Worm (Caenorhabditis elegans) whole organism, L4 larva: ENCODE results near the gene acl-5.

Source experiments
- F26F4.8 ChIP-seq: fragments of 200-800 bp; sonication (Bioruptor generic); conservative IDR thresholded peaks from 2 replicates; pipeline ENCODE4 v1.3.6; 2022; ENCODE audit warnings: missing genetic modification characterization, missing compliant biosample characterization
- F37D6.2 ChIP-seq: sonication (generic microtip); optimal IDR thresholded peaks from 2 replicates; lab custom pipeline; 2016; ENCODE audit warnings: mild to moderate bottlenecking, missing genetic modification characterization, missing compliant biosample characterization
- F44E2.7 ChIP-seq: fragments of 200-800 bp; sonication (Bioruptor generic); IDR thresholded peaks from 2 replicates; pipeline ENCODE4 v2.1.2; 2022; ENCODE audit warnings: missing genetic modification characterization, missing compliant biosample characterization
- R02D3.7 ChIP-seq: fragments of 150-350 bp; sonication (generic microtip); optimal IDR thresholded peaks from 3 replicates; lab custom pipeline; 2014; ENCODE audit warnings: missing biosample characterization, missing genetic modification characterization
- T20F7.1 ChIP-seq: fragments of 200-800 bp; sonication (Bioruptor generic); optimal IDR thresholded peaks from 2 replicates; lab custom pipeline; 2018; ENCODE audit warnings: mild to moderate bottlenecking, missing genetic modification characterization, missing compliant biosample characterization
- Y105C5A.15 ChIP-seq: fragments of 200-800 bp; sonication (Bioruptor generic); IDR thresholded peaks from 2 replicates; pipeline ENCODE4 v1.3.6; 2022; ENCODE audit warnings: missing genetic modification characterization, missing compliant biosample characterization
- Y5F2A.4 ChIP-seq: fragments of 200-800 bp; sonication (Bioruptor generic); optimal IDR thresholded peaks from 2 replicates; lab custom pipeline; 2018; ENCODE audit warnings: mild to moderate bottlenecking, missing genetic modification characterization, missing compliant biosample characterization
- ZK337.2 ChIP-seq: fragments of 200-800 bp; sonication (Bioruptor generic); IDR thresholded peaks from 2 replicates; pipeline ENCODE4 v1.3.6; 2022; ENCODE audit warnings: missing genetic modification reagents, missing genetic modification characterization, missing compliant biosample characterization
- ZK546.5 ChIP-seq, 2 experiments: sonication (generic microtip); optimal IDR thresholded peaks; 2 replicates each; lab custom pipeline; 2017; ENCODE audit warnings: missing biosample characterization in 2 of 2, missing genetic modification characterization in 2 of 2
- aha-1 ChIP-seq: fragments of 150-350 bp; peaks from one replicate; lab custom pipeline; 2014; ENCODE audit warnings: missing biosample characterization, missing genetic modification characterization
- aly-2 ChIP-seq: sonication (generic microtip); optimal IDR thresholded peaks from 2 replicates; lab custom pipeline; 2018; ENCODE audit warnings: missing biosample characterization, missing genetic modification characterization
- arid-1 ChIP-seq: fragments of 200-800 bp; sonication (Bioruptor generic); conservative IDR thresholded peaks from 2 replicates; pipeline ENCODE4 v1.3.6; 2022; ENCODE audit warnings: missing genetic modification reagents, missing genetic modification characterization, missing compliant biosample characterization
- ceh-28 ChIP-seq: fragments of 150-350 bp; optimal IDR thresholded peaks from 2 replicates; lab custom pipeline; 2014; ENCODE audit warnings: missing biosample characterization, missing genetic modification reagents, missing genetic modification characterization
- ceh-44 ChIP-seq: fragments of 200-800 bp; sonication (Bioruptor generic); IDR thresholded peaks from 2 replicates; pipeline ENCODE4 v1.3.6; 2022; ENCODE audit warnings: missing genetic modification reagents, missing genetic modification characterization, missing compliant biosample characterization
- ceh-62 ChIP-seq: sonication (generic microtip); optimal IDR thresholded peaks from 2 replicates; lab custom pipeline; 2017; ENCODE audit warnings: missing biosample characterization, missing genetic modification characterization
- ces-1 ChIP-seq: fragments of 150-350 bp; sonication (generic microtip); optimal IDR thresholded peaks from 4 replicates; lab custom pipeline; 2014; ENCODE audit warnings: missing biosample characterization, missing genetic modification reagents, missing genetic modification characterization
- cey-2 ChIP-seq: sonication (generic microtip); optimal IDR thresholded peaks from 3 replicates; lab custom pipeline; 2017; ENCODE audit warnings: missing genetic modification characterization, mild to moderate bottlenecking, missing compliant biosample characterization, antibody characterized with exemption, borderline replicate concordance; ENCODE audit not compliant: insufficient read depth
- ctbp-1 ChIP-seq: fragments of 200-800 bp; sonication (Bioruptor generic); IDR thresholded peaks from 2 replicates; pipeline ENCODE4 v1.3.6; 2022; ENCODE audit warnings: missing genetic modification reagents, missing genetic modification characterization, missing compliant biosample characterization
- daf-16 ChIP-seq, 3 experiments: sonication (generic microtip); optimal IDR thresholded peaks; 2 replicates each; lab custom pipeline; 2016 to 2017; ENCODE audit warnings: missing genetic modification characterization in 3 of 3, missing genetic modification reagents in 3 of 3, mild to moderate bottlenecking in 2 of 3, missing compliant biosample characterization in 2 of 3, missing biosample characterization in 1 of 3, moderate library complexity in 1 of 3
- dmd-6 ChIP-seq: fragments of 200-800 bp; sonication (Bioruptor generic); IDR thresholded peaks from 2 replicates; pipeline ENCODE4 v1.3.6; 2022; ENCODE audit warnings: missing genetic modification reagents, missing genetic modification characterization, missing compliant biosample characterization
- dmd-8 ChIP-seq: fragments of 200-800 bp; sonication (Bioruptor generic); IDR thresholded peaks from 2 replicates; pipeline ENCODE4 v1.3.6; 2022; ENCODE audit warnings: missing genetic modification characterization, missing compliant biosample characterization
- fos-1 ChIP-seq: fragments of 150-350 bp; optimal IDR thresholded peaks from 2 replicates; lab custom pipeline; 2014; ENCODE audit warnings: missing biosample characterization, missing genetic modification characterization
- gei-8 ChIP-seq: fragments of 200-800 bp; sonication (Bioruptor generic); optimal IDR thresholded peaks from 2 replicates; lab custom pipeline; 2018; ENCODE audit warnings: mild to moderate bottlenecking, missing genetic modification characterization, missing compliant biosample characterization
- hlh-11 ChIP-seq: fragments of 200-800 bp; sonication (Bioruptor generic); optimal IDR thresholded peaks from 2 replicates; lab custom pipeline; 2018; ENCODE audit warnings: mild to moderate bottlenecking, missing genetic modification characterization, missing compliant biosample characterization
- lin-15B ChIP-seq: fragments of 150-350 bp; sonication (generic microtip); optimal IDR thresholded peaks from 3 replicates; lab custom pipeline; 2014; ENCODE audit warnings: missing biosample characterization, missing genetic modification characterization
- lin-39 ChIP-seq: fragments of 150-350 bp; optimal IDR thresholded peaks from 2 replicates; lab custom pipeline; 2014; ENCODE audit warnings: missing biosample characterization, missing genetic modification reagents, missing genetic modification characterization
- lir-3 ChIP-seq: sonication (generic microtip); optimal IDR thresholded peaks from 2 replicates; lab custom pipeline; 2016; ENCODE audit warnings: mild to moderate bottlenecking, missing genetic modification characterization, missing compliant biosample characterization
- lsy-2 ChIP-seq, 2 experiments: fragments of 150-350 bp in 1 of 2; sonication (generic microtip) in 1 of 2; optimal IDR thresholded peaks; 2 replicates each; lab custom pipeline; 2014 to 2017; ENCODE audit warnings: missing biosample characterization in 2 of 2, missing genetic modification characterization in 2 of 2
- mdt-29 ChIP-seq: fragments of 200-800 bp; sonication (Bioruptor generic); IDR thresholded peaks from 2 replicates; pipeline ENCODE4 v1.3.6; 2022; ENCODE audit warnings: missing genetic modification reagents, missing genetic modification characterization, missing compliant biosample characterization
- mes-2 ChIP-seq: sonication (generic microtip); optimal IDR thresholded peaks from 2 replicates; lab custom pipeline; 2016; ENCODE audit warnings: missing genotype, mild to moderate bottlenecking, missing genetic modification characterization, missing compliant biosample characterization; ENCODE audit not compliant: poor library complexity, severe bottlenecking
- mxl-3 ChIP-seq: fragments of 200-800 bp; sonication (Bioruptor generic); optimal IDR thresholded peaks from 2 replicates; lab custom pipeline; 2018; ENCODE audit warnings: mild to moderate bottlenecking, missing genetic modification characterization, missing compliant biosample characterization
- nhr-102 ChIP-seq: sonication (generic microtip); optimal IDR thresholded peaks from 2 replicates; lab custom pipeline; 2016; ENCODE audit warnings: mild to moderate bottlenecking, missing genetic modification characterization, moderate library complexity, missing compliant biosample characterization
- nhr-111 ChIP-seq: fragments of 200-800 bp; sonication (Bioruptor generic); optimal IDR thresholded peaks from 2 replicates; lab custom pipeline; 2018; ENCODE audit warnings: mild to moderate bottlenecking, missing genetic modification characterization, missing compliant biosample characterization
- nhr-237 ChIP-seq: sonication (generic microtip); optimal IDR thresholded peaks from 2 replicates; lab custom pipeline; 2017; ENCODE audit warnings: missing biosample characterization, missing genetic modification characterization
- nhr-25 ChIP-seq: sonication (generic microtip); optimal IDR thresholded peaks from 2 replicates; lab custom pipeline; 2017; ENCODE audit warnings: missing genetic modification characterization, mild to moderate bottlenecking, missing compliant biosample characterization, antibody characterized with exemption, moderate library complexity, borderline replicate concordance; ENCODE audit not compliant: insufficient read depth
- nhr-28 ChIP-seq: fragments of 150-350 bp; optimal IDR thresholded peaks from 2 replicates; lab custom pipeline; 2014; ENCODE audit warnings: missing biosample characterization, missing genetic modification characterization
- nhr-41 ChIP-seq: fragments of 200-800 bp; sonication (Bioruptor generic); IDR thresholded peaks from 2 replicates; pipeline ENCODE4 v1.3.6; 2022; ENCODE audit warnings: missing genetic modification reagents, missing genetic modification characterization, missing compliant biosample characterization
- nhr-42 ChIP-seq: fragments of 200-800 bp; sonication (Bioruptor generic); IDR thresholded peaks from 2 replicates; pipeline ENCODE4 v1.3.6; 2022; ENCODE audit warnings: missing genetic modification characterization, missing compliant biosample characterization
- nhr-48 ChIP-seq: sonication (generic microtip); optimal IDR thresholded peaks from 2 replicates; lab custom pipeline; 2016; ENCODE audit warnings: mild to moderate bottlenecking, missing genetic modification characterization, missing compliant biosample characterization
- nhr-76 ChIP-seq: fragments of 150-350 bp; optimal IDR thresholded peaks from 2 replicates; lab custom pipeline; 2014; ENCODE audit warnings: missing biosample characterization, missing genetic modification characterization
- pha-4 ChIP-seq, 2 experiments: fragments of 150-350 bp in 1 of 2; fragments of 200-800 bp in 1 of 2; sonication (Bioruptor generic) in 1 of 2; IDR thresholded peaks in 1 of 2; optimal IDR thresholded peaks in 1 of 2; 2 replicates each; pipeline versions ENCODE4 v1.3.6 to Lab custom; 2014 to 2022; ENCODE audit warnings: missing genetic modification characterization in 2 of 2, missing genetic modification reagents in 2 of 2, missing biosample characterization in 1 of 2, missing compliant biosample characterization in 1 of 2
- php-3 ChIP-seq: fragments of 200-800 bp; sonication (Bioruptor generic); IDR thresholded peaks from 2 replicates; pipeline ENCODE4 v1.3.6; 2022; ENCODE audit warnings: missing genetic modification reagents, missing genetic modification characterization, missing compliant biosample characterization
- saeg-2 ChIP-seq: fragments of 200-800 bp; sonication (Bioruptor generic); IDR thresholded peaks from 2 replicates; pipeline ENCODE4 v1.3.6; 2022; ENCODE audit warnings: missing genetic modification reagents, missing genetic modification characterization, missing compliant biosample characterization
- spr-3 ChIP-seq: fragments of 200-800 bp; sonication (Bioruptor generic); optimal IDR thresholded peaks from 2 replicates; lab custom pipeline; 2018; ENCODE audit warnings: mild to moderate bottlenecking, missing genetic modification characterization, missing compliant biosample characterization
- tag-97 ChIP-seq: fragments of 200-800 bp; sonication (Bioruptor generic); IDR thresholded peaks from 2 replicates; pipeline ENCODE4 v1.3.6; 2022; ENCODE audit warnings: missing genetic modification characterization, missing compliant biosample characterization
- unc-130 ChIP-seq: sonication (generic microtip); optimal IDR thresholded peaks from 2 replicates; lab custom pipeline; 2016; ENCODE audit warnings: missing genetic modification reagents, missing genetic modification characterization, missing compliant biosample characterization
- unc-62 ChIP-seq, 3 experiments: fragments of 150-350 bp in 1 of 3; sonication (generic microtip); optimal IDR thresholded peaks in 2 of 3; peaks in 1 of 3; 1 replicate in 1 of 3; 2 replicates in 2 of 3; lab custom pipeline; 2014 to 2017; ENCODE audit warnings: missing biosample characterization in 3 of 3, missing genetic modification characterization in 3 of 3, missing genetic modification reagents in 3 of 3, missing genotype in 1 of 3
- zag-1 ChIP-seq: fragments of 150-350 bp; optimal IDR thresholded peaks from 2 replicates; lab custom pipeline; 2014; ENCODE audit warnings: missing biosample characterization, missing genetic modification characterization
- zip-11 ChIP-seq: fragments of 200-800 bp; sonication (Bioruptor generic); IDR thresholded peaks from 2 replicates; pipeline ENCODE4 v1.3.6; 2022; ENCODE audit warnings: missing genetic modification characterization, missing compliant biosample characterization

The acl-5 gene

DNA sequence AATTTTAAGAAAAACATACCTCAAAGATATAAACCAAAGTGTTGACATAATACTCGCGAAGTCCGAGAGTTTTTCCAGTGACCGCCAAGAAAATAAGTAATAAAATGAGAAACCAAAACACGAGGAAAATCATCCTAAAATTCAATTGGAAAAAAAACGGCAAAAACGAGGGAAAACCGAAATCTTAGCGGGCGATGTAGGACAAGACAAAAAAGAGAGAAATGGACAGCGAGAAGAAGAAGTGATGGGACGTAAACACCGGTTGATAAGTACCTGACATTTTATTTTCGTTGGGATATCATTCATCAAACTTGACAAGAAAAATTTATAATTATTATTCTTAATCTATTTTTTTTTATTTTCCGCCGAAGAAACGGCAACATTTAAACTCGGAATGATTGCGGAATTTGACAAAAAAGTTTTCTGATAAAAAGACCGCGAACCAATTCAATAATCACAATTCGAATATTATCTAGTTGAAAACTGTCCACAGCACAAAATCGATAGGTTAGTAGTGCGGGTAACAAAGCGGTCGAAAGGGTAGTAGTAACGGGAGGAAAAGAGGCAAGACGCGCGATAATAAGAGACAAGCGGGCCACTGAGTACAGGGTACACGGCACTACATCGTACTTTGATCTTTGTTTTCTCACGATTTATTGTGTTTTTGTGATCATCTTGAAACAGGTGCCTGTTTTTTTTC lies at the start of gene acl-5:
TSS of gene acl-5 (minus strand) at position 134 of the 700 bp plus-strand sequence.
- TF ChIP-seq T20F7.1 (GFP tag; lab: Kevin White, UChicago) (no peak), lir-3 (tag; lab: Kevin White, UChicago) (no peak), unc-62 (GFP tag; optimal IDR thresholded peaks at IDR 0.05 in 1 of 2; lab: Kevin White, UChicago) (no peak), unc-62 (tag; optimal IDR thresholded peaks at IDR 0.05; lab: Kevin White, UChicago) (no peak), Y5F2A.4 (GFP tag; lab: Kevin White, UChicago) (no peak), ZK546.5 (tag; optimal IDR thresholded peaks at IDR 0.05; lab: Kevin White, UChicago) (no peak), ceh-44 (no peak), nhr-76 (tag; lab: Kevin White, UChicago) (no peak), lin-39 (tag; lab: Kevin White, UChicago) (no peak), mxl-3 (GFP tag; lab: Kevin White, UChicago) (no peak), saeg-2 (GFP tag; lab: Robert Waterston, UW) (no peak), pha-4 (GFP tag; IDR thresholded peaks at IDR 0.05; lab: Robert Waterston, UW) (no peak), pha-4 (tag; optimal IDR thresholded peaks at IDR 0.05; lab: Kevin White, UChicago) (no peak), nhr-48 (tag; lab: Kevin White, UChicago) (no peak), daf-16 (GFP tag; optimal IDR thresholded peaks at IDR 0.05; lab: Kevin White, UChicago) (peak in 1 of 2 experiments; percentile 24), daf-16 (tag; optimal IDR thresholded peaks at IDR 0.05; lab: Kevin White, UChicago) (peak; percentile 52), hlh-11 (tag; lab: Kevin White, UChicago) (peak; percentile 52), spr-3 (no peak), nhr-111 (GFP tag; lab: Kevin White, UChicago) (no peak), Y105C5A.15 (no peak), aly-2 (no peak), php-3 (GFP tag; lab: Robert Waterston, UW) (no peak), mdt-29 (GFP tag; lab: Robert Waterston, UW) (no peak), nhr-41 (GFP tag; lab: Robert Waterston, UW) (no peak), zag-1 (tag; lab: Kevin White, UChicago) (no peak), mes-2 (tag; lab: Kevin White, UChicago) (peak; percentile 10), nhr-42 (GFP tag; lab: Robert Waterston, UW) (no peak), nhr-102 (tag; lab: Kevin White, UChicago) (no peak), F44E2.7 (GFP tag; lab: Robert Waterston, UW) (no peak), gei-8 (GFP tag; lab: Kevin White, UChicago) (no peak), zip-11 (GFP tag; lab: Robert Waterston, UW) (no peak), lsy-2 (tag; optimal IDR thresholded peaks at IDR 0.05; lab: Kevin White, UChicago) (no peak), nhr-28 (peak; percentile 27), ces-1 (GFP tag; lab: Kevin White, UChicago) (no peak), arid-1 (GFP tag; lab: Robert Waterston, UW) (no peak), fos-1 (no peak), nhr-237 (tag; lab: Kevin White, UChicago) (no peak), tag-97 (GFP tag; lab: Robert Waterston, UW) (no peak), ceh-62 (tag; lab: Kevin White, UChicago) (no peak), R02D3.7 (tag; lab: Kevin White, UChicago) (no peak), aha-1 (tag; lab: Kevin White, UChicago) (peak; percentile 83), unc-130 (GFP tag; lab: Kevin White, UChicago) (no peak), dmd-6 (GFP tag; lab: Robert Waterston, UW) (peak; percentile 25), F26F4.8 (GFP tag; lab: Robert Waterston, UW) (no peak), nhr-25 (no peak), lin-15B (tag; lab: Kevin White, UChicago) (no peak), cey-2 (tag; lab: Kevin White, UChicago) (no peak), ctbp-1 (GFP tag; lab: Robert Waterston, UW) (no peak), dmd-8 (GFP tag; lab: Robert Waterston, UW) (no peak), F37D6.2 (tag; lab: Kevin White, UChicago) (no peak), ZK337.2 (GFP tag; lab: Robert Waterston, UW) (no peak), ceh-28 (no peak)
